Fruit fly (Drosophila melanogaster) whole organism, pupa: ENCODE data around the gene CG7115.

Experiments used
- CG13204 ChIP-seq: fragments of 200-800 bp; sonication (Bioruptor generic); optimal IDR thresholded peaks from 2 replicates; lab custom pipeline; 2018; ENCODE audit warnings: missing biosample characterization, mild to moderate bottlenecking, missing genetic modification characterization, moderate library complexity
- CG15710 ChIP-seq: fragments of 200-800 bp; sonication (Bioruptor generic); optimal IDR thresholded peaks from 2 replicates; lab custom pipeline; 2018; ENCODE audit warnings: missing biosample characterization, mild to moderate bottlenecking, missing genetic modification characterization, moderate library complexity
- CG34367 ChIP-seq: fragments of 200-800 bp; sonication (Bioruptor generic); optimal IDR thresholded peaks from 2 replicates; lab custom pipeline; 2018; ENCODE audit warnings: missing biosample characterization, mild to moderate bottlenecking, missing genetic modification characterization
- CG4496 ChIP-seq: fragments of 200-800 bp; sonication (Bioruptor generic); IDR thresholded peaks from 3 replicates; pipeline ENCODE4 v1.3.6; 2022; ENCODE audit warnings: missing biosample characterization, missing genetic modification characterization
- CG8159 ChIP-seq: fragments of 200-800 bp; sonication (Bioruptor generic); optimal IDR thresholded peaks from 3 replicates; lab custom pipeline; 2018; ENCODE audit warnings: missing biosample characterization, mild to moderate bottlenecking, missing genetic modification characterization, moderate library complexity
- CG8301 ChIP-seq: fragments of 200-800 bp; sonication (Bioruptor generic); optimal IDR thresholded peaks from 2 replicates; lab custom pipeline; 2018; ENCODE audit warnings: missing biosample characterization, mild to moderate bottlenecking, missing genetic modification characterization
- CG9948 ChIP-seq: fragments of 200-800 bp; sonication (Bioruptor generic); optimal IDR thresholded peaks from 2 replicates; lab custom pipeline; 2018; ENCODE audit warnings: missing biosample characterization, mild to moderate bottlenecking, missing genetic modification characterization, moderate library complexity
- D1 ChIP-seq: fragments of 200-800 bp; sonication (Bioruptor generic); optimal IDR thresholded peaks from 2 replicates; lab custom pipeline; 2018; ENCODE audit warnings: missing biosample characterization, mild to moderate bottlenecking, missing genetic modification characterization, moderate library complexity
- EcR ChIP-seq: fragments of 200-800 bp; sonication (Bioruptor generic); optimal IDR thresholded peaks from 3 replicates; lab custom pipeline; 2019; ENCODE audit warnings: missing biosample characterization, missing genetic modification characterization, mild to moderate bottlenecking, moderate library complexity, missing genetic modification reagents
- Pif1A ChIP-seq: fragments of 200-800 bp; sonication (Bioruptor generic); optimal IDR thresholded peaks from 3 replicates; lab custom pipeline; 2016; ENCODE audit warnings: missing biosample characterization, missing genetic modification characterization
- Pif1B ChIP-seq: fragments of 200-800 bp; sonication (Bioruptor generic); optimal IDR thresholded peaks from 3 replicates; lab custom pipeline; 2016; ENCODE audit warnings: missing biosample characterization, missing genetic modification characterization
- Snoo ChIP-seq: fragments of 200-800 bp; sonication (Bioruptor generic); optimal IDR thresholded peaks from 3 replicates; lab custom pipeline; 2017; ENCODE audit warnings: missing biosample characterization, mild to moderate bottlenecking, missing genetic modification characterization, inconsistent platforms
- rn ChIP-seq: fragments of 200-800 bp; sonication (Bioruptor generic); IDR thresholded peaks from 2 replicates; pipeline ENCODE4 v1.3.6; 2022; ENCODE audit warnings: missing biosample characterization, missing genetic modification characterization

dm6 chr2L:7777979-7778692 lies 42.8 kb upstream of the CG7115 start, which contains the start of gene CG7179:
- TF ChIP-seq Pif1A (GFP tag; lab: Kevin White, UChicago), result no peak
- TF ChIP-seq D1 (tag; lab: Kevin White, UChicago), result no peak
- TF ChIP-seq CG13204 (GFP tag; lab: Kevin White, UChicago), result no peak
- no peak for TF ChIP-seq rn (GFP tag; lab: Robert Waterston, UW)
- TF ChIP-seq CG34367 (tag; lab: Kevin White, UChicago), result no peak
- TF ChIP-seq CG9948 (tag; lab: Kevin White, UChicago), result no peak
- TF ChIP-seq EcR, result no peak
- TF ChIP-seq Snoo, result no peak
- TF ChIP-seq CG8159 (tag; lab: Kevin White, UChicago), result no peak
- no peak for TF ChIP-seq CG15710 (tag; lab: Kevin White, UChicago)
- TF ChIP-seq CG4496 (GFP tag; lab: Robert Waterston, UW), result no peak
- no peak for TF ChIP-seq Pif1B
- TF ChIP-seq CG8301 (tag; lab: Kevin White, UChicago), result no peak
